Worm (Caenorhabditis elegans) whole organism, midembryonic: ENCODE results near the gene cdh-8.

Experiments
- cog-1 ChIP-seq: sonication (generic microtip); optimal IDR thresholded peaks from 2 replicates; lab custom pipeline; 2016; ENCODE audit warnings: missing genetic modification characterization, missing compliant biosample characterization
- flt-1 ChIP-seq: fragments of 200-800 bp; sonication (Bioruptor generic); IDR thresholded peaks from 2 replicates; pipeline ENCODE4 v1.3.6; 2022; ENCODE audit warnings: missing genetic modification characterization, missing compliant biosample characterization
- med-1 ChIP-seq: sonication (generic microtip); optimal IDR thresholded peaks from 2 replicates; lab custom pipeline; 2017; ENCODE audit warnings: missing genetic modification characterization, mild to moderate bottlenecking, missing compliant biosample characterization, antibody characterized with exemption, missing genetic modification reagents; ENCODE audit not compliant: insufficient read depth
- tab-1 ChIP-seq: fragments of 200-800 bp; sonication (Bioruptor generic); IDR thresholded peaks from 2 replicates; pipeline ENCODE4 v1.3.6; 2022; ENCODE audit warnings: missing genetic modification characterization, missing compliant biosample characterization
- ztf-23 ChIP-seq: fragments of 200-800 bp; sonication (Bioruptor generic); IDR thresholded peaks from 2 replicates; pipeline ENCODE4 v1.3.6; 2022; ENCODE audit warnings: missing genetic modification reagents, missing genetic modification characterization, missing compliant biosample characterization
- ztf-29 ChIP-seq: fragments of 200-800 bp; sonication (Bioruptor generic); IDR thresholded peaks from 2 replicates; pipeline ENCODE4 v1.3.6; 2022; ENCODE audit warnings: missing genetic modification reagents, missing genetic modification characterization, missing compliant biosample characterization

- TF ChIP-seq flt-1 (GFP tag; lab: Robert Waterston, UW) (no peak), med-1 (GFP tag; lab: Kevin White, UChicago) (no peak), ztf-29 (GFP tag; lab: Robert Waterston, UW) (no peak), ztf-23 (GFP tag; lab: Robert Waterston, UW) (no peak), cog-1 (no peak), tab-1 (GFP tag; lab: Robert Waterston, UW) (no peak)
Observed at ce11 chrIV:303264-303663, 36.3 kb upstream of the cdh-8 start.
